Worm (Caenorhabditis elegans) whole organism, mixed stage, embryonic: ENCODE measurements around the gene W10G11.2.
"Not testable (repeated sequence)": the region's sequence is repeated elsewhere in the genome, so short reads cannot be mapped to it uniquely, and the experiment has no call there.

Experiments
- bed-3 ChIP-seq: fragments of 200-800 bp; sonication (Bioruptor generic); optimal IDR thresholded peaks from 3 replicates; lab custom pipeline; 2018; ENCODE audit warnings: mild to moderate bottlenecking, missing genetic modification characterization, moderate library complexity, missing compliant biosample characterization
- elt-3 ChIP-seq: fragments of 150-350 bp; optimal IDR thresholded peaks from 2 replicates; lab custom pipeline; 2014; ENCODE audit warnings: missing biosample characterization, missing genetic modification characterization

- not testable (repeated sequence) for TF ChIP-seq bed-3 (GFP tag; lab: Kevin White, UChicago); elt-3 (tag; lab: Kevin White, UChicago)
Observed at ce11 chrII:3523547-3523946, 37.9 kb downstream of the W10G11.2 start.
